Worm (Caenorhabditis elegans): ENCODE results near the gene spp-28.

Gene spp-28

DNA sequence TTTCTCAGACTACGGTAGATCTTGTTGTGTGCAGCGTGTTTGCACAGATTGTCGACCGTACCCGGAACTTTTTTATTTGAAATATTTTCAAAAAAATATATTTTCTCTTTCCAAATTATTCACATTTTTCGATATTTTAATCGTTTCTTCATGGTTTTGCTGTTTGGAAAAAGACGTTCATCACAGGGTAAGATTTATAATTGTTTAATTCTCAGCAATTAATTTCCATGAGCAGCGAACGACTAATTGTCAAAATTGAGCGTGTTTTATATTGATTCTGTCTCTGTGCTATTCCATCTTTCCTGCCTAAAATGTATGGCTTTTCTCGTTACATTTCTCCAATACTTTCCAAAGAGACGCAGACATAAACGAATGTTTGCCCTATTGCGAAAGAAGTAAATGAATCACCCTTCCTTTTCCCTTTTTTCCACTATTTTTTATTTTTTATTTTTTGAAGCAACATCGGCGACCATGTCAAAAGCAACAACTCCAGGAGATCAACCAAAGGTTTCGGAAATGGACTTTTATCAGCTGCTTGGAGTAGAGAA is 1.0 kb upstream of the spp-28 start, which contains the start of gene dnj-16:
Gene dnj-16 (plus strand): TSS at position 51 of the 548 bp plus-strand sequence.
- no peak for TF ChIP-seq ceh-30 (tag; optimal IDR thresholded peaks at IDR 0.05)
- no peak for TF ChIP-seq fkh-10 (GFP tag; optimal IDR thresholded peaks at IDR 0.05)
- TF ChIP-seq mec-3 (tag; optimal IDR thresholded peaks at IDR 0.05; ENCODE audit: borderline replicate concordance), result no peak
- TF ChIP-seq nhr-11 (tag; optimal IDR thresholded peaks at IDR 0.05), result no peak
- TF ChIP-seq unc-55 (GFP tag; optimal IDR thresholded peaks at IDR 0.05), result peak; percentile 26
- no peak for TF ChIP-seq ref-2 (tag; optimal IDR thresholded peaks at IDR 0.05)
- TF ChIP-seq unc-42 (tag; optimal IDR thresholded peaks at IDR 0.05), result peak; percentile 58
- TF ChIP-seq gmeb-2 (tag; optimal IDR thresholded peaks at IDR 0.05), result no peak
- TF ChIP-seq ceh-24 (tag; optimal IDR thresholded peaks at IDR 0.05), result no peak
- TF ChIP-seq ceh-31 (tag; optimal IDR thresholded peaks at IDR 0.05), result peak; percentile 52
- TF ChIP-seq tbx-2 (tag; optimal IDR thresholded peaks at IDR 0.05), result no peak
- TF ChIP-seq odd-2 (tag; optimal IDR thresholded peaks at IDR 0.05), result no peak
- no peak for TF ChIP-seq ceh-19 (GFP tag; optimal IDR thresholded peaks at IDR 0.05)
- TF ChIP-seq fax-1 (tag; optimal IDR thresholded peaks at IDR 0.05), result no peak
- no peak for TF ChIP-seq ceh-2 (tag; optimal IDR thresholded peaks at IDR 0.05)
- no peak for TF ChIP-seq unc-3 (GFP tag; conservative IDR thresholded peaks at IDR 0.05)
- TF ChIP-seq unc-3 (tag; optimal IDR thresholded peaks at IDR 0.05), result no peak
- TF ChIP-seq F13H6.1 (tag; optimal IDR thresholded peaks at IDR 0.05), result no peak
- TF ChIP-seq ets-4 (tag; optimal IDR thresholded peaks at IDR 0.05), result no peak
- TF ChIP-seq ama-1 (optimal IDR thresholded peaks at IDR 0.05), result no peak
- no peak for TF ChIP-seq unc-86 (tag; optimal IDR thresholded peaks at IDR 0.05)
- TF ChIP-seq hlh-15 (tag; optimal IDR thresholded peaks at IDR 0.05), result no peak
- no peak for TF ChIP-seq ceh-22 (tag; optimal IDR thresholded peaks at IDR 0.05)
- peak; percentile 61 for TF ChIP-seq ceh-48 (tag; optimal IDR thresholded peaks at IDR 0.05)
- peak; percentile 4 for TF ChIP-seq nfya-1 (tag; optimal IDR thresholded peaks at IDR 0.05)
- no peak for TF ChIP-seq ztf-16 (tag; optimal IDR thresholded peaks at IDR 0.05)
- TF ChIP-seq dve-1 (tag; optimal IDR thresholded peaks at IDR 0.05), result no peak
- no peak for TF ChIP-seq tbx-7 (tag; optimal IDR thresholded peaks at IDR 0.05)
- TF ChIP-seq sox-4 (tag; optimal IDR thresholded peaks at IDR 0.05), result no peak
- no peak for TF ChIP-seq ceh-45 (GFP tag; IDR thresholded peaks at IDR 0.05)
- TF ChIP-seq sdc-2 (tag; optimal IDR thresholded peaks at IDR 0.05), result no peak
- TF ChIP-seq C08G9.2 (tag; optimal IDR thresholded peaks at IDR 0.05), result no peak
- no peak for TF ChIP-seq ttx-3 (tag; optimal IDR thresholded peaks at IDR 0.05)
- no peak for TF ChIP-seq ahr-1 (tag; optimal IDR thresholded peaks at IDR 0.05)
- TF ChIP-seq fkh-6 (tag; optimal IDR thresholded peaks at IDR 0.05), result no peak
- no peak for TF ChIP-seq pros-1 (tag; optimal IDR thresholded peaks at IDR 0.05)
- TF ChIP-seq pax-1 (tag; optimal IDR thresholded peaks at IDR 0.05), result no peak
- no peak for TF ChIP-seq pha-2 (tag; optimal IDR thresholded peaks at IDR 0.05)

DNA sequence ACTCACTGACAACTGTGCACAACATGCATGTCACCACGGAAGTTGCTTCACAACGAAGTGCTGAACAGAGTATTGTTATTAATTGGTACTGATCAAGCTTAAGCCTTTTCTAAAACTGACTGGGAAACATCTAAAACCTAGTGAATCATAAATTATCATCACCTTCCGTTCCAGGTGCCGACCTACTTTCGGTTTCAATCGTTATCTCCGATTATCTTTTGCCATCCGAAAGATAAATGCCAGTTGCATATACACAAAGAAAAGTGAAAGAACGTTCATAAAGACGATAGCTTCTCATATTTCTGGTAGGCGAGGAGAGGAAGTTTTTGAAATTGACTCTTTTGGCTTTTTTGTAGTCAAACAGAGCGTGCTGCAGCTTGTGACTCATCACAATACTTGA is 539 bp downstream of the spp-28 start:
- TF ChIP-seq ceh-19 (GFP tag; optimal IDR thresholded peaks at IDR 0.05) (no peak), lim-6 (tag; optimal IDR thresholded peaks at IDR 0.05) (no peak), syd-9 (tag; optimal IDR thresholded peaks at IDR 0.05) (no peak), nhr-11 (tag; optimal IDR thresholded peaks at IDR 0.05) (no peak), ttx-3 (tag; optimal IDR thresholded peaks at IDR 0.05) (no peak), ceh-31 (tag; optimal IDR thresholded peaks at IDR 0.05) (no peak), ceh-48 (tag; optimal IDR thresholded peaks at IDR 0.05) (no peak), fkh-6 (tag; optimal IDR thresholded peaks at IDR 0.05) (no peak), ceh-34 (tag; optimal IDR thresholded peaks at IDR 0.05) (no peak), ceh-24 (tag; optimal IDR thresholded peaks at IDR 0.05) (no peak), ceh-9 (tag; optimal IDR thresholded peaks at IDR 0.05) (no peak), elt-2 (tag; optimal IDR thresholded peaks at IDR 0.05) (no peak), pax-1 (tag; optimal IDR thresholded peaks at IDR 0.05) (no peak)
